Worm (Caenorhabditis elegans) whole organism, L1 larva: ENCODE data around the gene ilys-4.

Source experiments
- aly-2 ChIP-seq: fragments of 150-350 bp; optimal IDR thresholded peaks from 2 replicates; lab custom pipeline; 2014; ENCODE audit warnings: missing biosample characterization, missing genetic modification characterization
- egl-27 ChIP-seq, 2 experiments: fragments of 150-350 bp in 1 of 2; sonication (generic microtip); optimal IDR thresholded peaks; 3 replicates each; lab custom pipeline; 2017 to 2018; ENCODE audit warnings: missing biosample characterization in 2 of 2, missing genetic modification characterization in 2 of 2, missing genetic modification reagents in 2 of 2
- fkh-4 ChIP-seq: sonication (generic microtip); optimal IDR thresholded peaks from 2 replicates; lab custom pipeline; 2016; ENCODE audit warnings: missing compliant biosample characterization, missing genetic modification characterization, borderline replicate concordance
- nhr-12 ChIP-seq: sonication (generic microtip); optimal IDR thresholded peaks from 2 replicates; lab custom pipeline; 2017; ENCODE audit warnings: missing biosample characterization, missing genetic modification characterization
- nhr-237 ChIP-seq: fragments of 150-350 bp; optimal IDR thresholded peaks from 2 replicates; lab custom pipeline; 2014; ENCODE audit warnings: missing biosample characterization, missing genetic modification characterization
- sox-4 ChIP-seq: sonication (generic microtip); optimal IDR thresholded peaks from 2 replicates; lab custom pipeline; 2016; ENCODE audit warnings: missing genetic modification characterization, missing compliant biosample characterization

DNA sequence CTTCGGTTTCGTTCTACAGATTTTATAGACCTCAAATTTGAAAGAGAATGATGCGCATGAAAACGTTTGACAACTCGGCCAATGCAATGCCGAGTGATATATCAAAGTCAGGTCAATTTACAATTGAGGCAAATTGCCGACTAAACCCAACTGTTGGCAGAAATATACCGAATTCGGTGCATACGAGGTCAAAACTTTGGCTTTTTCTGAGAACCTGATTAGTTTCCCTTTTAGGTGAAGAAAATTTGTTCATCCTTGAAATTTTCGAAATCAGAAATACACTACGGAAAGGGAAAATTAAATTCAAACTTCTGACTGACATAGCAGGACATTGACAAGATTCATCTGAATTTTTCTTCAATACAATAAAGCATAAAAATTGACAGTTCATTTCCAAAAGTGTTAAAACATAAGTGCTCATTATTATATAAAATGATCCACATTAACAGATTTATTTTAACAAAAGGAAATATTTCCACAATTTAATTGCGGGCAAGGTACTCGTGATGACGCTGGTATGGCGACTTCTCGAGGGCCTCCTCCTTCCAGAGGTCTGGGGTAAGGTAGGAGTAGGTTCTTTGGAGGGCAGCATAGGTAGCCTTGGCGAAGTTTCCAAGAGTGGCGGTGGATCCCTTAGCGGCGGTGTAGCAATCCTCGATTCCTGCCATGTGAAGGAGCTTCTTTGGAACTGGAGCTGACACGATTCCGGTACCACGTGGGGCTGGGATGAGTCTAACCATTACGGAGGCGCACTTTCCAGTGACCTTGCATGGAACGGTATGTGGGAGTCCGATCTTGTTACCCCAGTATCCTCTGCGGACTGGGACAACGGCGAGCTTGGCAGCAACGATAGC, 27.9 kb upstream of the ilys-4 start:
- no peak for TF ChIP-seq nhr-12
- TF ChIP-seq nhr-237 (tag; lab: Kevin White, UChicago), result no peak
- no peak for TF ChIP-seq egl-27 (tag; optimal IDR thresholded peaks at IDR 0.05; lab: Kevin White, UChicago)
- no peak for TF ChIP-seq fkh-4 (tag; lab: Kevin White, UChicago)
- TF ChIP-seq sox-4 (tag; lab: Kevin White, UChicago), result no peak
- no peak for TF ChIP-seq aly-2 (tag; lab: Kevin White, UChicago)
